Worm (Caenorhabditis elegans): Measurements from ENCODE around the gene Y53G8B.1.
A peak's percentile ranks its signal among the peaks of the same experiment; 100 is the strongest.

Gene Y53G8B.1

DNA sequence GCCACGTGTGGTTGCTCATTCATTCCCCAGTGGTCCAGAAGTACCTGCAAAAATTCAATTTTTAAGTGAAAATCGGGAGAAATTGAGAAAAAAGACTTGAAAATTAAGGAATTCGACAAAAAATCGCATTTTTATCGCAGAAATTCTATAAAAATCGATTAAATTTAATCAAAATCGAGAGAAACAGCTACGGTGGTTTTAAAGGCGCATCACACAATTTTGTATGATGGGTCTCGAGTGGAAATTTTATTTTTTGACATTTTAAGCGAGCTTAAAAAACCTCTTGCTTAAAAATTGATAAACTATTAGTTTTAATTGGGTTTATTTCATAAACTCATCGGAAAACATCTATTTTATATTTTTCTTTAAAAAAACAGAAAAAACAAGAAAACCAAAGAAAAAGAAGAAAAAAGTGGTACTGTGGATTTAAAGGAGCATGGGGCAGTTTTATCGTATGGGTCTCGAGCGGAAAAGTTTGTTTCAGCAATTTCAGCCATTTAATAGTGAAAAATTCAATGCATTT, 1.9 kb upstream of the Y53G8B.1 start, which contains the start of gene nipa-1 (continued):
- TF ChIP-seq ceh-79 (tag; optimal IDR thresholded peaks at IDR 0.05) (no peak), atf-7 (tag; optimal IDR thresholded peaks at IDR 0.05) (no peak), xnd-1 (tag; optimal IDR thresholded peaks at IDR 0.05) (peak; percentile 95), athp-1 (tag; optimal IDR thresholded peaks at IDR 0.05) (no peak), nhr-80 (tag; optimal IDR thresholded peaks at IDR 0.05) (no peak), ets-4 (GFP tag; optimal IDR thresholded peaks at IDR 0.05) (no peak)

DNA sequence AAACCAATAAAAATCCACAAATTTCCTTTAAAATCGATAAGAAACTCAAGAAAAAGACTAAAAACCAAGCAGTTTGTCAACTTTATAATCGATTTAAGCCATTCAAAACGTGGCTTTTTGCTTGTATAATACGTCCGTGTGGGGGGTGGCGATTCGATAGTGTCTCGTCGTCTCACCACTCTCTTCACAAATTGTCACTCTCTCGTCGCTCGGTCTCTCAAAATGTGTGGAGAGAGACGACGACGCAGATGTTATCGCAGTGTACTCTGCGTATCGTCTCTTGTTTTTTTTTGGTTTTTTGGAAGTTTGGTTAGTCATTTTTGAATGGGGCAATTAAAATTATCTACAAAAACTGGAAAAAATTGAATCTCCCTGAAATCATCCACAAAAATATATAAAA, 1.5 kb upstream of the Y53G8B.1 start:
- TF ChIP-seq lsl-1 (GFP tag; optimal IDR thresholded peaks at IDR 0.05) (no peak), pbrm-1 (GFP tag; IDR thresholded peaks at IDR 0.05) (no peak), ceh-58 (GFP tag; IDR thresholded peaks at IDR 0.05) (no peak), tbx-9 (tag; optimal IDR thresholded peaks at IDR 0.05; ENCODE audit: borderline replicate concordance) (no peak), hmg-1.2 (GFP tag; IDR thresholded peaks at IDR 0.05) (peak; percentile 75; the same call in 1 of the 2 replicates), B0019.2 (GFP tag; conservative IDR thresholded peaks at IDR 0.05) (no peak), nhr-80 (tag; optimal IDR thresholded peaks at IDR 0.05) (peak; percentile 64), ztf-25 (GFP tag; IDR thresholded peaks at IDR 0.05) (no peak), lag-1 (GFP tag; IDR thresholded peaks at IDR 0.05) (no peak), snpc-4 (GFP tag; optimal IDR thresholded peaks at IDR 0.05) (no peak), snpc-4 (tag; optimal IDR thresholded peaks at IDR 0.05) (no peak), tlf-1 (GFP tag; optimal IDR thresholded peaks at IDR 0.05) (no peak), attf-5 (GFP tag; optimal IDR thresholded peaks at IDR 0.05) (peak; percentile 27), ztf-28 (GFP tag; IDR thresholded peaks at IDR 0.05) (no peak), ceh-91 (GFP tag; IDR thresholded peaks at IDR 0.05) (no peak), C17E4.6 (GFP tag; IDR thresholded peaks at IDR 0.05) (no peak), snpc-1.1 (tag; optimal IDR thresholded peaks at IDR 0.05; ENCODE audit: insufficient read depth) (no peak), lin-54 (GFP tag; optimal IDR thresholded peaks at IDR 0.05) (no peak), sptf-2 (GFP tag; optimal IDR thresholded peaks at IDR 0.05) (no peak), mcd-1 (GFP tag; IDR thresholded peaks at IDR 0.05) (no peak), cebp-1 (GFP tag; IDR thresholded peaks at IDR 0.05) (no peak), cebp-1 (tag; optimal IDR thresholded peaks at IDR 0.05) (peak; percentile 25), rpc-1 (optimal IDR thresholded peaks at IDR 0.05) (no peak), rpc-1 (tag; optimal IDR thresholded peaks at IDR 0.05) (no peak), unc-62 (GFP tag; optimal IDR thresholded peaks at IDR 0.05) (no peak)

DNA sequence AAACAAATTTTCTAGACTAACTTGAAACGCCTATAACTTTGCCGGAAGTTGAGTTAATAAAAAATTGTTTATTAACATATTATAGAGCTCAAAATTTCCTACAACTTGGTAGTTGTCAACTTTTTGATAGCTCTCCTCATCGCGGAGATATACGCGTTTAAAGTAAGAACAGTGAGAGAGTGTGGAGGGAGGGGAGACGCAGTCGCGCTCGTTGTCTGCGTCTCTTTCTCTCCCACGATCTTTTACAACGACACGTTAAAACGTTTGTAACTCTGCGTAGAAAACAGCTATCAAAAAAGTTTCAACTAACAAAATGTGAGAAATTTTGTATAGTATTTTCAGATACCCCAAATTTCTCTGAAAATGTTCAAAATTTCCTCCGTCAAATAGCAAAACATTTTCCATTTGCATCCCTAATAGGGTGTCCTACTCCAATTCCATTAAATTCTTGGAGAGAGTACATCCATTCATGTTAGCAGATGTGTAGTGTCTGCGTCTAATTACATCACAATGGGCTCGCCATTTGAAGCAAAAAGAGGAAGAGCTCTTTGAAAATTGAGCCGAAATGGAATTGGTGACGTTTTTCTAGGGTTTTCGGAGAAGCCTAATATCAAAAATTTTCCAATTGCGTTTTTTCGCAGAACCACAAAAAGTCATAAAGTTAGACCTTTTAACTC, 7.4 kb downstream of the Y53G8B.1 start:
- TF ChIP-seq hmg-1.2 (GFP tag; IDR thresholded peaks at IDR 0.05) (peak; percentile 57), Y79H2A.3 (GFP tag; conservative IDR thresholded peaks at IDR 0.05) (no peak), ceh-27 (GFP tag; optimal IDR thresholded peaks at IDR 0.05) (no peak)

DNA sequence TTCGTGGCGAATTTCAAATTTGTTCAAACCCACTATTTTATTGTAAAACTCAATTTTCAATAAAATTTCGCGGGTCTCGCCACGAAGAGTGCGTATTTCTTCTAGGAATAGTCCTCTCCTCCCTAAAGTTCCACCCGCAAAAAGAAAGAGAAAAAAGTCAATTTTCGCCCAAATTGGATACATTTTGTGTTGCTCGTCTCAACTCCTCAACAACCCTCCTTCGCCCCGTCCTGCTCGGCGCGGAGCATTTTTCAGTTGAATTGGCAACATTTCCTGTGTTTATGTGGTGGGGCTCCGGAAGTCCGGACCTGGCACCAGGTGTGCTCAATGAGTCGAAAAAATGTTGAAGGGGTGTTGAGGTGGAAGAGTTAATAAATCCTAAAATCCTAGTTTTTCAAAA, 9.0 kb downstream of the Y53G8B.1 start:
- no peak for TF ChIP-seq ceh-79 (tag; optimal IDR thresholded peaks at IDR 0.05)
- TF ChIP-seq nhr-120 (GFP tag; IDR thresholded peaks at IDR 0.05), result no peak
- no peak for TF ChIP-seq B0019.2 (GFP tag; conservative IDR thresholded peaks at IDR 0.05)
- TF ChIP-seq cebp-1 (GFP tag; IDR thresholded peaks at IDR 0.05), result no peak
- TF ChIP-seq cebp-1 (tag; optimal IDR thresholded peaks at IDR 0.05), result no peak
- no peak for TF ChIP-seq hmg-20 (GFP tag; IDR thresholded peaks at IDR 0.05)
